Fruit fly (Drosophila melanogaster) S2 (cell line): ENCODE results near the gene CG32533.

Source experiments
- CG8478 ChIP-seq: fragments of >200 bp; optimal IDR thresholded peaks from 2 replicates; lab custom pipeline; 2018
- CTCF ChIP-seq, 2 experiments: fragments of >200 bp; optimal IDR thresholded peaks; 2 replicates each; lab custom pipeline; 2018

DNA sequence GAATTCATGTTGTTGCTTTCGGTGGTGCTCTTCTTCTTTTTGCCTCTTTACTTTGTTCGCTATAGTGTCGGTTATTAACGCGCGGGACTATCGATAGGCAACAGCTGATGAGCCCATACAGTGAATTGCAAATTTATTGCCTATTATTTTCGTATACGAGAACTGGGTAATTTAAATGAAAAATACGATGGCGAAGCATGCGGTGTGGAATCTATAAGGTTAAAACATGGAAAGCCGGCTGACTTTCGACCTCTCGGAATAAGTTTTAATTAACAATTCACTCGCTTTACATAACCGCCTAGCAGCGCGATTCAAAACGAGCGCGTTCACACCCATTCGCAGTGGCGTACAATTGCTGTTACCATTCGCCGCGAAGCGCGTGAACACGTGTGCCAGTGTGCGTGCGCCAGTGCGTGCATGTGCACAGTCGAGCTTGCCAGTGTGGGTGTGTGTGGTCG, 687 bp upstream of the CG32533 start, which contains the start of the genes Naa15-16 and mRpS14:
- TF ChIP-seq CTCF (optimal IDR thresholded peaks at IDR 0.05; lab: Kevin White, UChicago) (no peak), CG8478 (lab: Kevin White, UChicago) (no peak)
